Fruit fly (Drosophila melanogaster) whole organism, embryonic: Measurements from ENCODE around the gene CG6216.
A peak's percentile ranks its signal among the peaks of the same experiment; 100 is the strongest.

Source experiments
- Atf-2 ChIP-seq: fragments of 200-800 bp; sonication (Bioruptor generic); optimal IDR thresholded peaks from 2 replicates; lab custom pipeline; 2016; ENCODE audit warnings: missing biosample characterization, missing genetic modification characterization
- Awh ChIP-seq: fragments of 200-800 bp; sonication (Bioruptor generic); IDR thresholded peaks from 2 replicates; pipeline ENCODE4, ENCODE4 v1.3.6; 2022; ENCODE audit warnings: missing biosample characterization, missing genetic modification characterization
- Bteb2 ChIP-seq: fragments of 200-800 bp; sonication (Bioruptor generic); optimal IDR thresholded peaks from 2 replicates; lab custom pipeline; 2016; ENCODE audit warnings: missing biosample characterization, missing genetic modification characterization
- CG1024 ChIP-seq: fragments of 200-800 bp; sonication (Bioruptor generic); IDR thresholded peaks from 2 replicates; pipeline ENCODE4 v1.3.6; 2022; ENCODE audit warnings: missing biosample characterization, missing genetic modification characterization
- CG10654 ChIP-seq: fragments of 200-800 bp; sonication (Bioruptor generic); optimal IDR thresholded peaks from 2 replicates; lab custom pipeline; 2016; ENCODE audit warnings: missing biosample characterization, missing genetic modification characterization
- CG11504 ChIP-seq: fragments of 200-800 bp; sonication (Bioruptor generic); optimal IDR thresholded peaks from 3 replicates; lab custom pipeline; 2019; ENCODE audit warnings: missing biosample characterization, mild to moderate bottlenecking, missing genetic modification characterization, moderate library complexity
- CG12391 ChIP-seq: fragments of 200-800 bp; sonication (Bioruptor generic); optimal IDR thresholded peaks from 3 replicates; lab custom pipeline; 2018; ENCODE audit warnings: missing biosample characterization, mild to moderate bottlenecking, missing genetic modification characterization, moderate library complexity
- CG1602 ChIP-seq: fragments of 200-800 bp; sonication (Bioruptor generic); optimal IDR thresholded peaks from 3 replicates; lab custom pipeline; 2016; ENCODE audit warnings: missing biosample characterization, missing genetic modification characterization
- CG1647 ChIP-seq: fragments of 200-800 bp; sonication (Bioruptor generic); optimal IDR thresholded peaks from 3 replicates; lab custom pipeline; 2016; ENCODE audit warnings: missing biosample characterization, missing genetic modification characterization
- CG16779 ChIP-seq: fragments of 200-800 bp; sonication (Bioruptor generic); IDR thresholded peaks from 2 replicates; pipeline ENCODE4 v1.3.6; 2022; ENCODE audit warnings: missing biosample characterization, missing genetic modification characterization
- CG17568 ChIP-seq: fragments of 200-800 bp; sonication (Bioruptor generic); optimal IDR thresholded peaks from 2 replicates; lab custom pipeline; 2018; ENCODE audit warnings: missing biosample characterization, mild to moderate bottlenecking, missing genetic modification characterization, moderate library complexity
- CG1792 ChIP-seq: fragments of 200-800 bp; sonication (Bioruptor generic); optimal IDR thresholded peaks from 2 replicates; lab custom pipeline; 2016; ENCODE audit warnings: missing biosample characterization, missing genetic modification characterization
- CG3065 ChIP-seq: fragments of 200-800 bp; sonication (Bioruptor generic); optimal IDR thresholded peaks from 2 replicates; lab custom pipeline; 2016; ENCODE audit warnings: missing biosample characterization, missing genetic modification characterization
- CG34224 ChIP-seq: fragments of 200-800 bp; sonication (Bioruptor generic); IDR thresholded peaks from 3 replicates; pipeline ENCODE4 v1.3.6; 2022; ENCODE audit warnings: missing biosample characterization, missing genetic modification characterization; ENCODE audit not compliant: partially characterized antibody
- CG3726 ChIP-seq: fragments of 200-800 bp; sonication (Bioruptor generic); IDR thresholded peaks from 3 replicates; pipeline ENCODE4, ENCODE4 v1.3.6; 2022; ENCODE audit warnings: missing biosample characterization, missing genetic modification characterization
- CG3838 ChIP-seq: fragments of 200-800 bp; sonication (Bioruptor generic); optimal IDR thresholded peaks from 3 replicates; lab custom pipeline; 2016; ENCODE audit warnings: missing biosample characterization, missing genetic modification characterization
- CG6272 ChIP-seq: fragments of 200-800 bp; sonication (Bioruptor generic); IDR thresholded peaks from 2 replicates; pipeline ENCODE4 v1.3.6; 2022; ENCODE audit warnings: missing biosample characterization, missing genetic modification characterization
- CG6813 ChIP-seq: fragments of 200-800 bp; sonication (Bioruptor generic); optimal IDR thresholded peaks from 2 replicates; lab custom pipeline; 2017; ENCODE audit warnings: missing biosample characterization, missing genetic modification characterization, mild to moderate bottlenecking, moderate library complexity, missing genetic modification reagents
- CG8281 ChIP-seq: fragments of 200-800 bp; sonication (Bioruptor generic); optimal IDR thresholded peaks from 2 replicates; lab custom pipeline; 2018; ENCODE audit warnings: missing biosample characterization, mild to moderate bottlenecking, missing genetic modification characterization, moderate library complexity
- CG8924 ChIP-seq: fragments of 200-800 bp; optimal IDR thresholded peaks from 3 replicates; lab custom pipeline; 2019; ENCODE audit warnings: missing biosample characterization, mild to moderate bottlenecking, missing genetic modification characterization, moderate library complexity
- CG9437 ChIP-seq: fragments of 200-800 bp; sonication (Bioruptor generic); optimal IDR thresholded peaks from 2 replicates; lab custom pipeline; 2018; ENCODE audit warnings: missing biosample characterization, mild to moderate bottlenecking, missing genetic modification characterization
- D19B ChIP-seq: fragments of 200-800 bp; sonication (Bioruptor generic); optimal IDR thresholded peaks from 2 replicates; lab custom pipeline; 2017; ENCODE audit warnings: missing biosample characterization, mild to moderate bottlenecking, missing genetic modification characterization
- Drgx ChIP-seq: fragments of 200-800 bp; sonication (Bioruptor generic); IDR thresholded peaks from 2 replicates; pipeline ENCODE4 v1.3.6; 2022; ENCODE audit warnings: missing biosample characterization, missing genetic modification characterization
- Eip74EF ChIP-seq, 2 experiments: fragments of 200-800 bp in 1 of 2; fragments of >200 bp in 1 of 2; sonication (Bioruptor generic) in 1 of 2; optimal IDR thresholded peaks; 2 replicates each; lab custom pipeline; 2017 to 2019; ENCODE audit warnings: missing biosample characterization in 2 of 2, missing genetic modification characterization in 2 of 2, mild to moderate bottlenecking in 1 of 2, moderate library complexity in 1 of 2
- Ets97D ChIP-seq: fragments of 200-800 bp; sonication (Bioruptor generic); optimal IDR thresholded peaks from 3 replicates; lab custom pipeline; 2016; ENCODE audit warnings: missing biosample characterization, missing genetic modification characterization
- HLH3B ChIP-seq: fragments of 200-800 bp; sonication (Bioruptor generic); IDR thresholded peaks from 2 replicates; pipeline ENCODE4 v1.3.6; 2022; ENCODE audit warnings: missing biosample characterization, missing genetic modification characterization
- Hmr ChIP-seq: fragments of 200-800 bp; sonication (Bioruptor generic); optimal IDR thresholded peaks from 3 replicates; lab custom pipeline; 2017; ENCODE audit warnings: mild to moderate bottlenecking, missing biosample characterization, missing genetic modification reagents, missing genetic modification characterization
- MESR4 ChIP-seq: fragments of 200-800 bp; sonication (Bioruptor generic); optimal IDR thresholded peaks from 2 replicates; lab custom pipeline; 2018; ENCODE audit warnings: missing biosample characterization, mild to moderate bottlenecking, missing genetic modification characterization, moderate library complexity
- Myb ChIP-seq: fragments of 200-800 bp; sonication (Bioruptor generic); optimal IDR thresholded peaks from 2 replicates; lab custom pipeline; 2016; ENCODE audit warnings: missing biosample characterization, missing genetic modification characterization
- Opbp ChIP-seq: fragments of 200-800 bp; sonication (Bioruptor generic); IDR thresholded peaks from 3 replicates; pipeline ENCODE4 v1.3.6; 2022; ENCODE audit warnings: missing biosample characterization, missing genetic modification characterization; ENCODE audit not compliant: partially characterized antibody
- Tbp ChIP-seq: fragments of >200 bp; optimal IDR thresholded peaks from 2 replicates; lab custom pipeline; 2018; ENCODE audit warnings: missing biosample characterization, missing genetic modification characterization
- ac ChIP-seq: fragments of 200-800 bp; sonication (Bioruptor generic); optimal IDR thresholded peaks from 3 replicates; lab custom pipeline; 2017; ENCODE audit warnings: missing biosample characterization, mild to moderate bottlenecking, missing genetic modification characterization
- ap ChIP-seq: fragments of 200-800 bp; sonication (Bioruptor generic); IDR thresholded peaks from 2 replicates; pipeline ENCODE4 v1.3.6; 2022; ENCODE audit warnings: missing biosample characterization, missing genetic modification characterization
- chm ChIP-seq: fragments of 200-800 bp; sonication (Bioruptor generic); IDR thresholded peaks from 2 replicates; pipeline ENCODE4 v1.3.6; 2022; ENCODE audit warnings: missing biosample characterization, missing genetic modification characterization
- fd96Cb ChIP-seq: fragments of 200-800 bp; sonication (Bioruptor generic); optimal IDR thresholded peaks from 2 replicates; lab custom pipeline; 2018; ENCODE audit warnings: missing biosample characterization, mild to moderate bottlenecking, missing genetic modification characterization, moderate library complexity
- fu2 ChIP-seq: fragments of 200-800 bp; sonication (Bioruptor generic); optimal IDR thresholded peaks from 2 replicates; lab custom pipeline; 2016; ENCODE audit warnings: missing biosample characterization, missing genetic modification characterization
- gcm2 ChIP-seq: fragments of 200-800 bp; sonication (Bioruptor generic); optimal IDR thresholded peaks from 2 replicates; lab custom pipeline; 2016; ENCODE audit warnings: missing biosample characterization, missing genetic modification characterization
- gfzf ChIP-seq: fragments of 200-800 bp; sonication (Bioruptor generic); optimal IDR thresholded peaks from 2 replicates; lab custom pipeline; 2016; ENCODE audit warnings: missing biosample characterization, mild to moderate bottlenecking, missing genetic modification characterization, moderate library complexity
- grn ChIP-seq: fragments of 200-800 bp; sonication (Bioruptor generic); optimal IDR thresholded peaks from 3 replicates; lab custom pipeline; 2017; ENCODE audit warnings: missing biosample characterization, missing genetic modification characterization
- hbn ChIP-seq: fragments of 200-800 bp; sonication (Bioruptor generic); IDR thresholded peaks from 2 replicates; pipeline ENCODE4 v1.3.6; 2022; ENCODE audit warnings: missing biosample characterization, missing genetic modification characterization; ENCODE audit not compliant: partially characterized antibody
- her ChIP-seq: fragments of 200-800 bp; sonication (Bioruptor generic); optimal IDR thresholded peaks from 2 replicates; lab custom pipeline; 2016; ENCODE audit warnings: missing biosample characterization, missing genetic modification characterization
- mirr ChIP-seq: fragments of 200-800 bp; sonication (Bioruptor generic); optimal IDR thresholded peaks from 3 replicates; lab custom pipeline; 2018; ENCODE audit warnings: missing biosample characterization, mild to moderate bottlenecking, missing genetic modification characterization
- mld ChIP-seq: fragments of 200-800 bp; sonication (Bioruptor generic); IDR thresholded peaks from 3 replicates; pipeline ENCODE4 v1.3.6; 2022; ENCODE audit warnings: missing biosample characterization, missing genetic modification characterization; ENCODE audit not compliant: partially characterized antibody
- otp ChIP-seq: fragments of 200-800 bp; sonication (Bioruptor generic); IDR thresholded peaks from 3 replicates; pipeline ENCODE4, ENCODE4 v1.3.6; 2022; ENCODE audit warnings: missing biosample characterization, missing genetic modification characterization
- pan ChIP-seq, 4 experiments: fragments of >200 bp in 3 of 4; fragments of 200-800 bp in 1 of 4; sonication (Bioruptor generic) in 1 of 4; optimal IDR thresholded peaks in 3 of 4; IDR thresholded peaks in 1 of 4; 2 replicates each; pipeline versions ENCODE4 v1.3.6 to Lab custom; 2017 to 2022; ENCODE audit warnings: missing biosample characterization in 2 of 4, missing genetic modification characterization in 2 of 4, mixed read lengths in 1 of 4
- peb ChIP-seq: fragments of 200-800 bp; sonication (Bioruptor generic); IDR thresholded peaks from 2 replicates; pipeline ENCODE4 v1.3.6; 2022; ENCODE audit warnings: missing biosample characterization, missing genetic modification characterization
- pum ChIP-seq: fragments of 200-800 bp; sonication (Bioruptor generic); optimal IDR thresholded peaks from 2 replicates; lab custom pipeline; 2016; ENCODE audit warnings: missing biosample characterization, missing genetic modification characterization
- ro ChIP-seq: fragments of 200-800 bp; sonication (Bioruptor generic); IDR thresholded peaks from 2 replicates; pipeline ENCODE4 v1.3.6; 2022; ENCODE audit warnings: missing biosample characterization, missing genetic modification characterization
- wor ChIP-seq: fragments of 200-800 bp; sonication (Bioruptor generic); IDR thresholded peaks from 2 replicates; pipeline ENCODE4 v1.3.6; 2022; ENCODE audit warnings: missing biosample characterization, missing genetic modification characterization
- z ChIP-seq: fragments of 200-800 bp; sonication (Bioruptor generic); IDR thresholded peaks from 3 replicates; pipeline ENCODE4 v1.3.6; 2022; ENCODE audit warnings: missing biosample characterization, missing genetic modification characterization
- zf30C ChIP-seq: fragments of 200-800 bp; sonication (Bioruptor generic); optimal IDR thresholded peaks from 3 replicates; lab custom pipeline; 2018; ENCODE audit warnings: missing biosample characterization, mild to moderate bottlenecking, missing genetic modification characterization

Gene CG6216

DNA sequence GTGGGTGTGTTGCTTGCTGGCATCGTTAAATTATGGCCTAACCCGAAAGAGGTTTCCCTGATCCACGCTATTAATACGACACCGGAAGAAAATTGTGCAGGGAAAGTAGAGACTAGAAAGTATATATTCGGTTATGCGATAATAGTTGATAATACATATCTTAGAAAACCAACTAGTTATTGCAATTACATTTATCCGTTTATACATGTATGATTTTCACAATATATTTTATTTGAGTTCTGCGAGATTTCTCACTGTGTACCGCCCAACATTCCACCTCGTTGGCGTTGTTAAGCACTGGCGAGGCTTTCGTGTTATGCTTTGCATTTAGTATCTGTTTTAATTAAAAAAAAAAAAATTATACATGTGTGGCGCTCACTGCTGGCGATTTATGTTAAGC is 4.8 kb upstream of the CG6216 start (continued):
- no peak for TF ChIP-seq CG9437 (GFP tag; lab: Kevin White, UChicago)
- TF ChIP-seq grn (GFP tag; lab: Kevin White, UChicago) = no peak
- TF ChIP-seq Awh (GFP tag; lab: Robert Waterston, UW) = peak; percentile 33; the same call in 1 of the 2 replicates
- no peak for TF ChIP-seq ac (GFP tag; lab: Kevin White, UChicago)
- no peak for TF ChIP-seq MESR4 (GFP tag; lab: Kevin White, UChicago)
- no peak for TF ChIP-seq CG34224
- no peak for TF ChIP-seq D19B (GFP tag; lab: Kevin White, UChicago)
- TF ChIP-seq HLH3B (GFP tag; lab: Robert Waterston, UW) = 0 out of 2 replicates have a peak, but pooled peaks have one; percentile 17
- TF ChIP-seq CG3838 (GFP tag; lab: Kevin White, UChicago) = no peak
- TF ChIP-seq CG12391 (tag; lab: Kevin White, UChicago) = peak; percentile 15
- no peak for TF ChIP-seq CG6813 (GFP tag; lab: Kevin White, UChicago)
- no peak for TF ChIP-seq CG17568
- no peak for TF ChIP-seq Ets97D (GFP tag; lab: Kevin White, UChicago)
- TF ChIP-seq mld = no peak
- TF ChIP-seq mirr (GFP tag; lab: Kevin White, UChicago) = no peak
- no peak for TF ChIP-seq CG10654
- no peak for TF ChIP-seq Myb (GFP tag; lab: Kevin White, UChicago)
- no peak for TF ChIP-seq CG1024 (GFP tag; lab: Robert Waterston, UW)
- peak; percentile 78 for TF ChIP-seq Drgx (GFP tag; lab: Robert Waterston, UW)
- TF ChIP-seq ap (GFP tag; lab: Robert Waterston, UW) = no peak
- no peak for TF ChIP-seq CG3065 (GFP tag; lab: Kevin White, UChicago)
- no peak for TF ChIP-seq Eip74EF (GFP tag; optimal IDR thresholded peaks at IDR 0.05; lab: Kevin White, UChicago)
- TF ChIP-seq hbn (GFP tag; lab: Robert Waterston, UW) = no peak
- TF ChIP-seq CG1792 (GFP tag; lab: Kevin White, UChicago) = no peak
- no peak for TF ChIP-seq Tbp (GFP tag; lab: Kevin White, UChicago)
- no peak for TF ChIP-seq pum (GFP tag; lab: Kevin White, UChicago)
- no peak for TF ChIP-seq gfzf
- no peak for TF ChIP-seq otp
- TF ChIP-seq fd96Cb (tag; lab: Kevin White, UChicago) = no peak
- TF ChIP-seq gcm2 = no peak
- no peak for TF ChIP-seq CG8924 (tag; lab: Kevin White, UChicago)
- TF ChIP-seq CG11504 (tag; lab: Kevin White, UChicago) = no peak
- no peak for TF ChIP-seq CG8281 (tag; lab: Kevin White, UChicago)
- no peak for TF ChIP-seq Atf-2 (GFP tag; lab: Kevin White, UChicago)
- no peak for TF ChIP-seq peb (GFP tag; lab: Robert Waterston, UW)
- TF ChIP-seq Opbp (GFP tag; lab: Robert Waterston, UW) = no peak
- no peak for TF ChIP-seq Hmr
- TF ChIP-seq Bteb2 (GFP tag; lab: Kevin White, UChicago) = no peak
- no peak for TF ChIP-seq CG1602
- TF ChIP-seq fu2 (GFP tag; lab: Kevin White, UChicago) = no peak
- no peak for TF ChIP-seq CG1647 (GFP tag; lab: Kevin White, UChicago)
- no peak for TF ChIP-seq her
- TF ChIP-seq wor (GFP tag; lab: Robert Waterston, UW) = no peak
- no peak for TF ChIP-seq zf30C
- TF ChIP-seq z (GFP tag; lab: Robert Waterston, UW) = no peak
- TF ChIP-seq ro (GFP tag; lab: Robert Waterston, UW) = no peak
- TF ChIP-seq CG16779 = no peak
- TF ChIP-seq CG3726 = no peak
- TF ChIP-seq pan (optimal IDR thresholded peaks at IDR 0.05; lab: Kevin White, UChicago) = no peak
- TF ChIP-seq pan (GFP tag; optimal IDR thresholded peaks at IDR 0.05 in 1 of 2, IDR thresholded peaks at IDR 0.05 in 1 of 2) = peak in 1 of 2 experiments; percentile 64
- TF ChIP-seq CG6272 = no peak
- TF ChIP-seq chm (GFP tag; lab: Robert Waterston, UW) = no peak
